Fruit fly (Drosophila melanogaster): Measurements from ENCODE around the gene ND-15.

- no peak for TF ChIP-seq CG15710 (tag; optimal IDR thresholded peaks at IDR 0.05)
- peak; percentile 73 for TF ChIP-seq CG4496 (GFP tag; IDR thresholded peaks at IDR 0.05)
- TF ChIP-seq Ets98B (GFP tag; IDR thresholded peaks at IDR 0.05): peak; percentile 57; the same call in 1 of the 2 replicates
- peak; percentile 63 for TF ChIP-seq gl (tag; optimal IDR thresholded peaks at IDR 0.05)
These were observed 14.7 kb downstream of the ND-15 start for dm6 chr2L:128977-129941.

Data from whole organism, pupa.